Fruit fly (Drosophila melanogaster) whole organism, wandering third instar larva: ENCODE results near the gene Mtch.

Experiments used
- HLH106 ChIP-seq: fragments of 200-800 bp; optimal IDR thresholded peaks from 3 replicates; lab custom pipeline; 2019; ENCODE audit warnings: missing biosample characterization, mild to moderate bottlenecking, missing genetic modification characterization, moderate library complexity
- foxo ChIP-seq, 2 experiments: fragments of 200-800 bp; sonication (Bioruptor generic); optimal IDR thresholded peaks; 2 replicates in 1 of 2; 3 replicates in 1 of 2; lab custom pipeline; 2016 to 2017; ENCODE audit warnings: missing biosample characterization in 2 of 2, missing genetic modification characterization in 2 of 2
- h ChIP-seq: fragments of 200-800 bp; sonication (Bioruptor generic); optimal IDR thresholded peaks from 3 replicates; lab custom pipeline; 2016; ENCODE audit warnings: missing biosample characterization, mild to moderate bottlenecking, missing genetic modification characterization

dm6 chr3L:199754-200596 is 15.5 kb downstream of the Mtch start, which contains the start of the genes rno and mri:
- peak in 1 of 2 experiments; percentile 75 for TF ChIP-seq foxo (GFP tag; optimal IDR thresholded peaks at IDR 0.05; lab: Kevin White, UChicago)
- TF ChIP-seq h (GFP tag; lab: Kevin White, UChicago) = peak; percentile 17
- TF ChIP-seq HLH106 (tag; lab: Kevin White, UChicago) = peak; percentile 78
